Worm (Caenorhabditis elegans) whole organism, L4 larva: ENCODE data around the gene let-4.
A peak's percentile ranks its signal among the peaks of the same experiment; 100 is the strongest.

Source experiments
- D1046.2 ChIP-seq: fragments of 200-800 bp; sonication (Bioruptor generic); IDR thresholded peaks from 2 replicates; pipeline ENCODE4 v1.3.6; 2022; ENCODE audit warnings: missing genetic modification characterization, missing compliant biosample characterization
- F37D6.2 ChIP-seq: sonication (generic microtip); optimal IDR thresholded peaks from 2 replicates; lab custom pipeline; 2016; ENCODE audit warnings: mild to moderate bottlenecking, missing genetic modification characterization, missing compliant biosample characterization
- F49E8.2 ChIP-seq: sonication (generic microtip); optimal IDR thresholded peaks from 2 replicates; lab custom pipeline; 2016; ENCODE audit warnings: missing compliant biosample characterization, mild to moderate bottlenecking, missing genetic modification characterization, borderline replicate concordance
- R02D3.7 ChIP-seq: fragments of 150-350 bp; sonication (generic microtip); optimal IDR thresholded peaks from 3 replicates; lab custom pipeline; 2014; ENCODE audit warnings: missing biosample characterization, missing genetic modification characterization
- T20F7.1 ChIP-seq: fragments of 200-800 bp; sonication (Bioruptor generic); optimal IDR thresholded peaks from 2 replicates; lab custom pipeline; 2018; ENCODE audit warnings: mild to moderate bottlenecking, missing genetic modification characterization, missing compliant biosample characterization
- T26A8.4 ChIP-seq: fragments of 200-800 bp; sonication (Bioruptor generic); IDR thresholded peaks from 2 replicates; pipeline ENCODE4 v1.3.6; 2022; ENCODE audit warnings: missing genetic modification characterization, missing compliant biosample characterization
- Y105C5A.15 ChIP-seq: fragments of 200-800 bp; sonication (Bioruptor generic); IDR thresholded peaks from 2 replicates; pipeline ENCODE4 v1.3.6; 2022; ENCODE audit warnings: missing genetic modification characterization, missing compliant biosample characterization
- Y48G9A.11 ChIP-seq: fragments of 200-800 bp; sonication (Bioruptor generic); IDR thresholded peaks from 2 replicates; pipeline ENCODE4 v1.3.6; 2022; ENCODE audit warnings: missing genetic modification reagents, missing genetic modification characterization, missing compliant biosample characterization
- Y5F2A.4 ChIP-seq: fragments of 200-800 bp; sonication (Bioruptor generic); optimal IDR thresholded peaks from 2 replicates; lab custom pipeline; 2018; ENCODE audit warnings: mild to moderate bottlenecking, missing genetic modification characterization, missing compliant biosample characterization
- ZK337.2 ChIP-seq: fragments of 200-800 bp; sonication (Bioruptor generic); IDR thresholded peaks from 2 replicates; pipeline ENCODE4 v1.3.6; 2022; ENCODE audit warnings: missing genetic modification reagents, missing genetic modification characterization, missing compliant biosample characterization
- ZK546.5 ChIP-seq, 2 experiments: sonication (generic microtip); optimal IDR thresholded peaks; 2 replicates each; lab custom pipeline; 2017; ENCODE audit warnings: missing biosample characterization in 2 of 2, missing genetic modification characterization in 2 of 2
- aly-2 ChIP-seq: sonication (generic microtip); optimal IDR thresholded peaks from 2 replicates; lab custom pipeline; 2018; ENCODE audit warnings: missing biosample characterization, missing genetic modification characterization
- ama-1 ChIP-seq: fragments of 150-350 bp; optimal IDR thresholded peaks from 2 replicates; lab custom pipeline; 2014; ENCODE audit warnings: inconsistent platforms, mixed read lengths
- arid-1 ChIP-seq: fragments of 200-800 bp; sonication (Bioruptor generic); conservative IDR thresholded peaks from 2 replicates; pipeline ENCODE4 v1.3.6; 2022; ENCODE audit warnings: missing genetic modification reagents, missing genetic modification characterization, missing compliant biosample characterization
- ceh-28 ChIP-seq: fragments of 150-350 bp; optimal IDR thresholded peaks from 2 replicates; lab custom pipeline; 2014; ENCODE audit warnings: missing biosample characterization, missing genetic modification reagents, missing genetic modification characterization
- ceh-62 ChIP-seq: sonication (generic microtip); optimal IDR thresholded peaks from 2 replicates; lab custom pipeline; 2017; ENCODE audit warnings: missing biosample characterization, missing genetic modification characterization
- ceh-82 ChIP-seq: sonication (generic microtip); optimal IDR thresholded peaks from 2 replicates; lab custom pipeline; 2017; ENCODE audit warnings: missing biosample characterization, missing genetic modification characterization
- ces-1 ChIP-seq: fragments of 150-350 bp; sonication (generic microtip); optimal IDR thresholded peaks from 4 replicates; lab custom pipeline; 2014; ENCODE audit warnings: missing biosample characterization, missing genetic modification reagents, missing genetic modification characterization
- ctbp-1 ChIP-seq: fragments of 200-800 bp; sonication (Bioruptor generic); IDR thresholded peaks from 2 replicates; pipeline ENCODE4 v1.3.6; 2022; ENCODE audit warnings: missing genetic modification reagents, missing genetic modification characterization, missing compliant biosample characterization
- daf-19 ChIP-seq: fragments of 200-800 bp; sonication (Bioruptor generic); conservative IDR thresholded peaks from 2 replicates; pipeline ENCODE4 v1.3.6; 2022; ENCODE audit warnings: missing genetic modification characterization, missing compliant biosample characterization
- daf-8 ChIP-seq: fragments of 200-800 bp; sonication (Bioruptor generic); IDR thresholded peaks from 2 replicates; pipeline ENCODE4 v1.3.6; 2022; ENCODE audit warnings: missing genetic modification characterization, missing compliant biosample characterization
- dmd-8 ChIP-seq: fragments of 200-800 bp; sonication (Bioruptor generic); IDR thresholded peaks from 2 replicates; pipeline ENCODE4 v1.3.6; 2022; ENCODE audit warnings: missing genetic modification characterization, missing compliant biosample characterization
- fkh-10 ChIP-seq: fragments of 150-350 bp; optimal IDR thresholded peaks from 2 replicates; lab custom pipeline; 2014; ENCODE audit warnings: missing biosample characterization, missing genetic modification reagents, missing genetic modification characterization
- fos-1 ChIP-seq: fragments of 150-350 bp; optimal IDR thresholded peaks from 2 replicates; lab custom pipeline; 2014; ENCODE audit warnings: missing biosample characterization, missing genetic modification characterization
- gei-8 ChIP-seq: fragments of 200-800 bp; sonication (Bioruptor generic); optimal IDR thresholded peaks from 2 replicates; lab custom pipeline; 2018; ENCODE audit warnings: mild to moderate bottlenecking, missing genetic modification characterization, missing compliant biosample characterization
- hif-1 ChIP-seq, 2 experiments: sonication (generic microtip); optimal IDR thresholded peaks; 2 replicates each; lab custom pipeline; 2016 to 2017; ENCODE audit warnings: missing compliant biosample characterization in 2 of 2, missing genetic modification characterization in 2 of 2, missing genetic modification reagents in 2 of 2, missing genotype in 2 of 2, mild to moderate bottlenecking in 1 of 2
- lin-13 ChIP-seq: fragments of 150-350 bp; optimal IDR thresholded peaks from 2 replicates; lab custom pipeline; 2014; ENCODE audit warnings: missing biosample characterization, missing genetic modification reagents, missing genetic modification characterization
- lin-15B ChIP-seq: fragments of 150-350 bp; sonication (generic microtip); optimal IDR thresholded peaks from 3 replicates; lab custom pipeline; 2014; ENCODE audit warnings: missing biosample characterization, missing genetic modification characterization
- lin-29 ChIP-seq: fragments of 200-800 bp; sonication (Bioruptor generic); IDR thresholded peaks from 2 replicates; pipeline ENCODE4 v1.3.6; 2022; ENCODE audit warnings: missing genetic modification reagents, missing genetic modification characterization, missing compliant biosample characterization
- lin-38 ChIP-seq: fragments of 200-800 bp; sonication (Bioruptor generic); IDR thresholded peaks from 2 replicates; pipeline ENCODE4 v1.3.6; 2022; ENCODE audit warnings: missing genetic modification reagents, missing genetic modification characterization, missing compliant biosample characterization
- lir-3 ChIP-seq: sonication (generic microtip); optimal IDR thresholded peaks from 2 replicates; lab custom pipeline; 2016; ENCODE audit warnings: mild to moderate bottlenecking, missing genetic modification characterization, missing compliant biosample characterization
- lsy-2 ChIP-seq, 2 experiments: fragments of 150-350 bp in 1 of 2; sonication (generic microtip) in 1 of 2; optimal IDR thresholded peaks; 2 replicates each; lab custom pipeline; 2014 to 2017; ENCODE audit warnings: missing biosample characterization in 2 of 2, missing genetic modification characterization in 2 of 2
- mdl-1 ChIP-seq, 2 experiments: fragments of 150-350 bp in 1 of 2; sonication (generic microtip) in 1 of 2; optimal IDR thresholded peaks; 2 replicates each; lab custom pipeline; 2014 to 2017; ENCODE audit warnings: missing biosample characterization in 2 of 2, missing genetic modification characterization in 2 of 2
- mep-1 ChIP-seq: fragments of 150-350 bp; sonication (generic microtip); optimal IDR thresholded peaks from 3 replicates; lab custom pipeline; 2014; ENCODE audit warnings: missing biosample characterization, missing genetic modification characterization
- mes-2 ChIP-seq: sonication (generic microtip); optimal IDR thresholded peaks from 2 replicates; lab custom pipeline; 2016; ENCODE audit warnings: missing genotype, mild to moderate bottlenecking, missing genetic modification characterization, missing compliant biosample characterization; ENCODE audit not compliant: poor library complexity, severe bottlenecking
- mxl-2 ChIP-seq: fragments of 200-800 bp; sonication (Bioruptor generic); conservative IDR thresholded peaks from 2 replicates; pipeline ENCODE4 v1.3.6; 2022; ENCODE audit warnings: missing genetic modification reagents, missing genetic modification characterization, missing compliant biosample characterization
- mxl-3 ChIP-seq: fragments of 200-800 bp; sonication (Bioruptor generic); optimal IDR thresholded peaks from 2 replicates; lab custom pipeline; 2018; ENCODE audit warnings: mild to moderate bottlenecking, missing genetic modification characterization, missing compliant biosample characterization
- nhr-111 ChIP-seq: fragments of 200-800 bp; sonication (Bioruptor generic); optimal IDR thresholded peaks from 2 replicates; lab custom pipeline; 2018; ENCODE audit warnings: mild to moderate bottlenecking, missing genetic modification characterization, missing compliant biosample characterization
- nhr-237 ChIP-seq: sonication (generic microtip); optimal IDR thresholded peaks from 2 replicates; lab custom pipeline; 2017; ENCODE audit warnings: missing biosample characterization, missing genetic modification characterization
- nhr-28 ChIP-seq: fragments of 150-350 bp; optimal IDR thresholded peaks from 2 replicates; lab custom pipeline; 2014; ENCODE audit warnings: missing biosample characterization, missing genetic modification characterization
- nhr-42 ChIP-seq: fragments of 200-800 bp; sonication (Bioruptor generic); IDR thresholded peaks from 2 replicates; pipeline ENCODE4 v1.3.6; 2022; ENCODE audit warnings: missing genetic modification characterization, missing compliant biosample characterization
- nhr-6 ChIP-seq: fragments of 150-350 bp; optimal IDR thresholded peaks from 2 replicates; lab custom pipeline; 2014; ENCODE audit warnings: missing biosample characterization, missing genetic modification characterization
- nhr-77 ChIP-seq: fragments of 150-350 bp; optimal IDR thresholded peaks from 2 replicates; lab custom pipeline; 2014; ENCODE audit warnings: missing biosample characterization, missing genetic modification characterization
- php-3 ChIP-seq: fragments of 200-800 bp; sonication (Bioruptor generic); IDR thresholded peaks from 2 replicates; pipeline ENCODE4 v1.3.6; 2022; ENCODE audit warnings: missing genetic modification reagents, missing genetic modification characterization, missing compliant biosample characterization
- rbr-2 ChIP-seq: sonication (generic microtip); optimal IDR thresholded peaks from 2 replicates; lab custom pipeline; 2016; ENCODE audit warnings: missing genotype, missing genetic modification characterization, missing compliant biosample characterization
- sdz-12 ChIP-seq: fragments of 200-800 bp; sonication (Bioruptor generic); optimal IDR thresholded peaks from 2 replicates; lab custom pipeline; 2018; ENCODE audit warnings: mild to moderate bottlenecking, missing genetic modification characterization, missing compliant biosample characterization
- snpc-4 ChIP-seq: fragments of 150-350 bp; optimal IDR thresholded peaks from 2 replicates; lab custom pipeline; 2014; ENCODE audit warnings: missing biosample characterization, missing genetic modification characterization
- tra-1 ChIP-seq: fragments of 200-800 bp; sonication (Bioruptor generic); IDR thresholded peaks from 2 replicates; pipeline ENCODE4 v1.3.6; 2022; ENCODE audit warnings: missing genetic modification reagents, missing genetic modification characterization, missing compliant biosample characterization
- unc-130 ChIP-seq: sonication (generic microtip); optimal IDR thresholded peaks from 2 replicates; lab custom pipeline; 2016; ENCODE audit warnings: missing genetic modification reagents, missing genetic modification characterization, missing compliant biosample characterization
- vab-7 ChIP-seq: fragments of 200-800 bp; sonication (Bioruptor generic); IDR thresholded peaks from 2 replicates; pipeline ENCODE4 v1.3.6; 2022; ENCODE audit warnings: missing genetic modification reagents, missing genetic modification characterization, missing compliant biosample characterization
- zag-1 ChIP-seq: fragments of 150-350 bp; optimal IDR thresholded peaks from 2 replicates; lab custom pipeline; 2014; ENCODE audit warnings: missing biosample characterization, missing genetic modification characterization
- zfp-2 ChIP-seq: sonication (generic microtip); optimal IDR thresholded peaks from 2 replicates; lab custom pipeline; 2016; ENCODE audit warnings: mild to moderate bottlenecking, missing genetic modification characterization, missing compliant biosample characterization
- zfp-3 ChIP-seq: fragments of 200-800 bp; sonication (Bioruptor generic); conservative IDR thresholded peaks from 2 replicates; pipeline ENCODE4 v1.3.6; 2022; ENCODE audit warnings: missing genetic modification reagents, missing genetic modification characterization, missing compliant biosample characterization

let-4 gene

DNA sequence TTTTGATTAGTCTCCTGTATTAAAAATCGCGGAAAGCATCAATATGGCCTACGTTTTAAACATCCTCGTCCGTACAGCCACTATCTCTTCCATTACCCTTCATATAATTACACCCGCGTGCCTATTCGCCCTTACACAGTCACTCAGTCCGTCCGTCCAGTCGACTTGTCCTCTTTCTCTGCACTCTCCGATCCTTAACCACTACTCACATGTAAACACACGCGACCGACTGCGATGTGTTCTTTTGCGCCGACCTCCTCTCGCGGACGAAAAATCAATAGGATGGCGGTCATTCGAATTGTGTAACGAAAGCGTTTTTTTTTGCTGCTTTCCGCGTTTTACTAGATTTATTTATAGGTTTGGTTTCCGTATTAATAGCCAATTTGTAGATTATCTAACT, 24.9 kb downstream of the let-4 start, which contains the start of gene eor-2:
Gene eor-2, plus strand, starts transcription at position 342 of the 400 bp plus-strand sequence.
- no peak for TF ChIP-seq fkh-10
- TF ChIP-seq nhr-111 (GFP tag; lab: Kevin White, UChicago): no peak
- no peak for TF ChIP-seq mxl-2 (GFP tag; lab: Robert Waterston, UW)
- peak; percentile 83 for TF ChIP-seq mep-1 (tag; lab: Kevin White, UChicago)
- no peak for TF ChIP-seq ceh-82
- TF ChIP-seq nhr-42 (GFP tag; lab: Robert Waterston, UW): no peak
- TF ChIP-seq mdl-1 (tag; optimal IDR thresholded peaks at IDR 0.05; lab: Kevin White, UChicago): peak; percentile 85 to 99
- TF ChIP-seq lir-3: no peak
- no peak for TF ChIP-seq nhr-237 (tag; lab: Kevin White, UChicago)
- no peak for TF ChIP-seq unc-130 (GFP tag; lab: Kevin White, UChicago)
- peak; percentile 71; the same call in 1 of the 2 replicates for TF ChIP-seq ctbp-1 (GFP tag; lab: Robert Waterston, UW)
- no peak for TF ChIP-seq zfp-2 (tag; lab: Kevin White, UChicago)
- no peak for TF ChIP-seq ceh-62 (tag; lab: Kevin White, UChicago)
- TF ChIP-seq R02D3.7 (tag; lab: Kevin White, UChicago): no peak
- TF ChIP-seq daf-19 (GFP tag; lab: Robert Waterston, UW): no peak
- TF ChIP-seq D1046.2 (GFP tag; lab: Robert Waterston, UW): no peak
- TF ChIP-seq T26A8.4: no peak; the same call in 1 of the 2 replicates
- peak in 1 of 2 experiments; percentile 74 for TF ChIP-seq lsy-2 (tag; optimal IDR thresholded peaks at IDR 0.05; lab: Kevin White, UChicago)
- no peak for TF ChIP-seq sdz-12
- TF ChIP-seq ceh-28: peak; percentile 41
- TF ChIP-seq vab-7 (GFP tag; lab: Robert Waterston, UW): no peak
- peak; percentile 98 for TF ChIP-seq mxl-3
- TF ChIP-seq lin-38: no peak
- no peak for TF ChIP-seq ZK546.5 (tag; optimal IDR thresholded peaks at IDR 0.05; lab: Kevin White, UChicago)
- TF ChIP-seq gei-8: no peak
- TF ChIP-seq zfp-3: no peak
- TF ChIP-seq ces-1 (GFP tag; lab: Kevin White, UChicago): no peak
- TF ChIP-seq php-3 (GFP tag; lab: Robert Waterston, UW): no peak
- no peak for TF ChIP-seq F37D6.2 (tag; lab: Kevin White, UChicago)
- no peak for TF ChIP-seq tra-1 (GFP tag; lab: Robert Waterston, UW)
- TF ChIP-seq aly-2 (tag; lab: Kevin White, UChicago): no peak
- TF ChIP-seq fos-1: no peak
- TF ChIP-seq ZK337.2 (GFP tag; lab: Robert Waterston, UW): no peak
- no peak for TF ChIP-seq lin-15B (tag; lab: Kevin White, UChicago)
- TF ChIP-seq dmd-8 (GFP tag; lab: Robert Waterston, UW): 0 out of 2 replicates have a peak, but pooled peaks have one; percentile 27
- peak; percentile 87 for TF ChIP-seq nhr-6 (tag; lab: Kevin White, UChicago)
- TF ChIP-seq snpc-4 (tag; lab: Kevin White, UChicago): no peak
- TF ChIP-seq mes-2 (tag; lab: Kevin White, UChicago): no peak
- peak in 1 of 2 experiments; percentile 58 for TF ChIP-seq hif-1 (tag; optimal IDR thresholded peaks at IDR 0.05; lab: Kevin White, UChicago)
- peak; percentile 65 for TF ChIP-seq rbr-2 (tag; lab: Kevin White, UChicago)
- TF ChIP-seq Y5F2A.4 (GFP tag; lab: Kevin White, UChicago): no peak
- no peak for TF ChIP-seq zag-1 (tag; lab: Kevin White, UChicago)
- TF ChIP-seq Y48G9A.11: no peak
- TF ChIP-seq T20F7.1: peak; percentile 5
- TF ChIP-seq F49E8.2 (tag; lab: Kevin White, UChicago): no peak
- peak; percentile 8 for TF ChIP-seq lin-13 (GFP tag; lab: Kevin White, UChicago)
- TF ChIP-seq daf-8 (GFP tag; lab: Robert Waterston, UW): no peak
- TF ChIP-seq lin-29 (GFP tag; lab: Robert Waterston, UW): no peak
- peak; percentile 86 for TF ChIP-seq nhr-28 (tag; lab: Kevin White, UChicago)
- TF ChIP-seq Y105C5A.15 (GFP tag; lab: Robert Waterston, UW): no peak
- peak; percentile 82 for TF ChIP-seq arid-1
- TF ChIP-seq ama-1 (lab: Kevin White, UChicago): no peak
- TF ChIP-seq nhr-77 (tag; lab: Kevin White, UChicago): peak; percentile 56
